Fruit fly (Drosophila melanogaster): ENCODE data around the gene Mpcp2.

Gene Mpcp2

dm6 chr3L:14543971-14544655 is 6.7 kb downstream of the Mpcp2 start:
- TF ChIP-seq CG12768 (GFP tag; optimal IDR thresholded peaks at IDR 0.05) = peak; percentile 56
- no peak for TF ChIP-seq Mnt (GFP tag; optimal IDR thresholded peaks at IDR 0.05)
- TF ChIP-seq CG33017 (tag; optimal IDR thresholded peaks at IDR 0.05) = no peak
- TF ChIP-seq Clk (GFP tag; optimal IDR thresholded peaks at IDR 0.05) = peak; percentile 41
- TF ChIP-seq toe (GFP tag; optimal IDR thresholded peaks at IDR 0.05) = no peak
- peak; percentile 34 for TF ChIP-seq pad (GFP tag; optimal IDR thresholded peaks at IDR 0.05)
- TF ChIP-seq cnc (optimal IDR thresholded peaks at IDR 0.05) = no peak
- peak; percentile 44 for TF ChIP-seq ovo (GFP tag; optimal IDR thresholded peaks at IDR 0.05)
- peak; percentile 12 for TF ChIP-seq Hr96 (GFP tag; optimal IDR thresholded peaks at IDR 0.05)
- peak; percentile 25 for TF ChIP-seq CG11617 (GFP tag; optimal IDR thresholded peaks at IDR 0.05)
- TF ChIP-seq tj (GFP tag; optimal IDR thresholded peaks at IDR 0.05) = peak; percentile 69
- TF ChIP-seq CG7101 (tag; optimal IDR thresholded peaks at IDR 0.05) = peak; percentile 69
- TF ChIP-seq CG7045 (GFP tag; optimal IDR thresholded peaks at IDR 0.05) = peak; percentile 40
- TF ChIP-seq kay (GFP tag; ENCODE audit: borderline replicate concordance) = no peak
- no peak for TF ChIP-seq Crg-1 (GFP tag; optimal IDR thresholded peaks at IDR 0.05)
- no peak for TF ChIP-seq bab1 (GFP tag; optimal IDR thresholded peaks at IDR 0.05)
- TF ChIP-seq cic (GFP tag; optimal IDR thresholded peaks at IDR 0.05) = peak; percentile 58
- no peak for TF ChIP-seq CG14711 (tag; optimal IDR thresholded peaks at IDR 0.05)
- TF ChIP-seq CG5204 (GFP tag; optimal IDR thresholded peaks at IDR 0.05) = no peak
- TF ChIP-seq CG1620 (GFP tag; optimal IDR thresholded peaks at IDR 0.05) = no peak

dm6 chr3L:14544987-14545943 is 7.8 kb downstream of the Mpcp2 start:
- no peak for TF ChIP-seq CG33017 (tag; optimal IDR thresholded peaks at IDR 0.05)
- TF ChIP-seq kay (GFP tag; ENCODE audit: borderline replicate concordance) = peak; percentile 75
- no peak for TF ChIP-seq Crg-1 (GFP tag; optimal IDR thresholded peaks at IDR 0.05)
- no peak for TF ChIP-seq CG7101 (tag; optimal IDR thresholded peaks at IDR 0.05)
- TF ChIP-seq CG5204 (GFP tag; optimal IDR thresholded peaks at IDR 0.05) = peak; percentile 26
- TF ChIP-seq Clk (GFP tag; optimal IDR thresholded peaks at IDR 0.05) = no peak
- TF ChIP-seq bab1 (GFP tag; optimal IDR thresholded peaks at IDR 0.05) = no peak
- TF ChIP-seq ovo (GFP tag; optimal IDR thresholded peaks at IDR 0.05) = no peak
- no peak for TF ChIP-seq cic (GFP tag; optimal IDR thresholded peaks at IDR 0.05)

dm6 chr3L:14546918-14547533 is 9.6 kb downstream of the Mpcp2 start:
- TF ChIP-seq cic (GFP tag; optimal IDR thresholded peaks at IDR 0.05) (peak; percentile 26), CG12768 (GFP tag; optimal IDR thresholded peaks at IDR 0.05) (no peak)

- TF ChIP-seq cic (GFP tag; optimal IDR thresholded peaks at IDR 0.05) (peak; percentile 14), Crg-1 (GFP tag; optimal IDR thresholded peaks at IDR 0.05) (no peak), bab1 (GFP tag; optimal IDR thresholded peaks at IDR 0.05) (peak; percentile 48), CG12768 (GFP tag; optimal IDR thresholded peaks at IDR 0.05) (no peak), CG1620 (GFP tag; optimal IDR thresholded peaks at IDR 0.05) (no peak), Mnt (GFP tag; optimal IDR thresholded peaks at IDR 0.05) (no peak), CG7045 (GFP tag; optimal IDR thresholded peaks at IDR 0.05) (no peak), tj (GFP tag; optimal IDR thresholded peaks at IDR 0.05) (peak; percentile 93), CG11617 (GFP tag; optimal IDR thresholded peaks at IDR 0.05) (no peak), CG7101 (tag; optimal IDR thresholded peaks at IDR 0.05) (no peak), kay (GFP tag; ENCODE audit: borderline replicate concordance) (peak; percentile 83), cnc (optimal IDR thresholded peaks at IDR 0.05) (no peak), CG14711 (tag; optimal IDR thresholded peaks at IDR 0.05) (no peak), Clk (GFP tag; optimal IDR thresholded peaks at IDR 0.05) (no peak), CG33017 (tag; optimal IDR thresholded peaks at IDR 0.05) (no peak), CG5204 (GFP tag; optimal IDR thresholded peaks at IDR 0.05) (no peak), ovo (GFP tag; optimal IDR thresholded peaks at IDR 0.05) (no peak), pad (GFP tag; optimal IDR thresholded peaks at IDR 0.05) (no peak), toe (GFP tag; optimal IDR thresholded peaks at IDR 0.05) (no peak), Hr96 (GFP tag; optimal IDR thresholded peaks at IDR 0.05) (no peak)
Observed at dm6 chr3L:14547811-14548765, 10.6 kb downstream of the Mpcp2 start.

- TF ChIP-seq pad (GFP tag; optimal IDR thresholded peaks at IDR 0.05) = no peak
- TF ChIP-seq CG11617 (GFP tag; optimal IDR thresholded peaks at IDR 0.05) = no peak
- TF ChIP-seq CG7045 (GFP tag; optimal IDR thresholded peaks at IDR 0.05) = no peak
- no peak for TF ChIP-seq CG7101 (tag; optimal IDR thresholded peaks at IDR 0.05)
- TF ChIP-seq toe (GFP tag; optimal IDR thresholded peaks at IDR 0.05) = no peak
- no peak for TF ChIP-seq CG14711 (tag; optimal IDR thresholded peaks at IDR 0.05)
- no peak for TF ChIP-seq cnc (optimal IDR thresholded peaks at IDR 0.05)
- no peak for TF ChIP-seq Mnt (GFP tag; optimal IDR thresholded peaks at IDR 0.05)
- no peak for TF ChIP-seq Hr96 (GFP tag; optimal IDR thresholded peaks at IDR 0.05)
- no peak for TF ChIP-seq CG5204 (GFP tag; optimal IDR thresholded peaks at IDR 0.05)
- no peak for TF ChIP-seq Crg-1 (GFP tag; optimal IDR thresholded peaks at IDR 0.05)
- no peak for TF ChIP-seq tj (GFP tag; optimal IDR thresholded peaks at IDR 0.05)
- no peak for TF ChIP-seq Clk (GFP tag; optimal IDR thresholded peaks at IDR 0.05)
Observed at dm6 chr3L:14549215-14549614, 11.8 kb downstream of the Mpcp2 start.

All from whole organism, adult.